Worm (Caenorhabditis elegans) whole organism, late embryonic: ENCODE results near the gene Y38C1BA.4.

Experiments used
- C08G9.2 ChIP-seq: sonication (generic microtip); optimal IDR thresholded peaks from 2 replicates; lab custom pipeline; 2016; ENCODE audit warnings: mild to moderate bottlenecking, missing genetic modification characterization, moderate library complexity, missing compliant biosample characterization
- F13H6.1 ChIP-seq: sonication (generic microtip); optimal IDR thresholded peaks from 2 replicates; lab custom pipeline; 2016; ENCODE audit warnings: missing genetic modification characterization, missing compliant biosample characterization
- K09A11.1 ChIP-seq: sonication (generic microtip); optimal IDR thresholded peaks from 2 replicates; lab custom pipeline; 2017; ENCODE audit warnings: antibody characterized with exemption, mild to moderate bottlenecking, missing genetic modification characterization, missing compliant biosample characterization; ENCODE audit not compliant: insufficient read depth
- ama-1 ChIP-seq: fragments of 150-350 bp; optimal IDR thresholded peaks from 2 replicates; lab custom pipeline; 2014
- ceh-14 ChIP-seq: sonication (generic microtip); optimal IDR thresholded peaks from 2 replicates; lab custom pipeline; 2016; ENCODE audit warnings: missing genotype, missing genetic modification characterization, missing compliant biosample characterization
- ceh-18 ChIP-seq: sonication (generic microtip); optimal IDR thresholded peaks from 2 replicates; lab custom pipeline; 2016; ENCODE audit warnings: missing genetic modification characterization, missing compliant biosample characterization
- ceh-19 ChIP-seq: fragments of 200-800 bp; sonication (Bioruptor generic); optimal IDR thresholded peaks from 2 replicates; lab custom pipeline; 2018; ENCODE audit warnings: mild to moderate bottlenecking, missing genetic modification characterization, missing compliant biosample characterization
- ceh-2 ChIP-seq: sonication (generic microtip); optimal IDR thresholded peaks from 2 replicates; lab custom pipeline; 2016; ENCODE audit warnings: missing genotype, missing genetic modification characterization, missing compliant biosample characterization
- ceh-30 ChIP-seq: fragments of 150-350 bp; optimal IDR thresholded peaks from 2 replicates; lab custom pipeline; 2014; ENCODE audit warnings: missing biosample characterization, missing genetic modification characterization
- ceh-31 ChIP-seq: sonication (generic microtip); optimal IDR thresholded peaks from 2 replicates; lab custom pipeline; 2016; ENCODE audit warnings: missing genetic modification characterization, missing compliant biosample characterization
- ceh-34 ChIP-seq: sonication (generic microtip); optimal IDR thresholded peaks from 2 replicates; lab custom pipeline; 2016; ENCODE audit warnings: mild to moderate bottlenecking, missing genetic modification characterization, missing compliant biosample characterization
- che-1 ChIP-seq: sonication (generic microtip); optimal IDR thresholded peaks from 2 replicates; lab custom pipeline; 2016; ENCODE audit warnings: mild to moderate bottlenecking, missing genetic modification characterization, missing compliant biosample characterization
- dmd-4 ChIP-seq: sonication (generic microtip); optimal IDR thresholded peaks from 2 replicates; lab custom pipeline; 2016; ENCODE audit warnings: borderline replicate concordance, missing genetic modification characterization, missing compliant biosample characterization
- elt-2 ChIP-seq: sonication (generic microtip); optimal IDR thresholded peaks from 2 replicates; lab custom pipeline; 2016; ENCODE audit warnings: missing genetic modification reagents, missing genetic modification characterization, missing compliant biosample characterization
- fax-1 ChIP-seq: sonication (generic microtip); optimal IDR thresholded peaks from 2 replicates; lab custom pipeline; 2016; ENCODE audit warnings: missing genotype, missing genetic modification characterization, missing compliant biosample characterization
- fkh-10 ChIP-seq: fragments of 150-350 bp; optimal IDR thresholded peaks from 2 replicates; lab custom pipeline; 2014; ENCODE audit warnings: missing biosample characterization, missing genetic modification reagents, missing genetic modification characterization
- hlh-13 ChIP-seq: fragments of 200-800 bp; sonication (Bioruptor generic); optimal IDR thresholded peaks from 2 replicates; lab custom pipeline; 2018; ENCODE audit warnings: mild to moderate bottlenecking, missing genetic modification characterization, missing compliant biosample characterization
- hlh-30 ChIP-seq: sonication (generic microtip); optimal IDR thresholded peaks from 2 replicates; lab custom pipeline; 2017; ENCODE audit warnings: antibody characterized with exemption, missing genetic modification characterization, missing compliant biosample characterization; ENCODE audit not compliant: insufficient read depth
- hlh-8 ChIP-seq: sonication (generic microtip); optimal IDR thresholded peaks from 2 replicates; lab custom pipeline; 2016; ENCODE audit warnings: missing genotype, missing genetic modification characterization, missing compliant biosample characterization
- lim-6 ChIP-seq: sonication (generic microtip); optimal IDR thresholded peaks from 2 replicates; lab custom pipeline; 2016; ENCODE audit warnings: missing genetic modification characterization, missing compliant biosample characterization
- mec-3 ChIP-seq: sonication (generic microtip); optimal IDR thresholded peaks from 2 replicates; lab custom pipeline; 2016; ENCODE audit warnings: borderline replicate concordance, missing genetic modification characterization, missing compliant biosample characterization
- nfya-1 ChIP-seq: sonication (generic microtip); optimal IDR thresholded peaks from 2 replicates; lab custom pipeline; 2017; ENCODE audit warnings: missing genetic modification characterization, mild to moderate bottlenecking, missing compliant biosample characterization, antibody characterized with exemption, moderate library complexity
- nhr-11 ChIP-seq: fragments of 150-350 bp; optimal IDR thresholded peaks from 2 replicates; lab custom pipeline; 2014; ENCODE audit warnings: missing biosample characterization, missing genetic modification characterization
- nhr-232 ChIP-seq: sonication (generic microtip); optimal IDR thresholded peaks from 2 replicates; lab custom pipeline; 2016; ENCODE audit warnings: missing genetic modification characterization, missing compliant biosample characterization
- pat-9 ChIP-seq: fragments of 200-800 bp; sonication (Bioruptor generic); optimal IDR thresholded peaks from 2 replicates; lab custom pipeline; 2018; ENCODE audit warnings: mild to moderate bottlenecking, missing genetic modification characterization, moderate library complexity, missing compliant biosample characterization
- pax-1 ChIP-seq: fragments of 150-350 bp; optimal IDR thresholded peaks from 2 replicates; lab custom pipeline; 2014; ENCODE audit warnings: missing biosample characterization, missing genetic modification characterization
- pha-2 ChIP-seq: sonication (generic microtip); optimal IDR thresholded peaks from 2 replicates; lab custom pipeline; 2017; ENCODE audit warnings: mild to moderate bottlenecking, missing genetic modification characterization, missing compliant biosample characterization
- pros-1 ChIP-seq: fragments of 150-350 bp; optimal IDR thresholded peaks from 2 replicates; lab custom pipeline; 2014; ENCODE audit warnings: missing biosample characterization, missing genetic modification reagents, missing genetic modification characterization
- ref-2 ChIP-seq: sonication (generic microtip); optimal IDR thresholded peaks from 2 replicates; lab custom pipeline; 2016; ENCODE audit warnings: missing genetic modification characterization, missing compliant biosample characterization
- rnt-1 ChIP-seq: sonication (generic microtip); optimal IDR thresholded peaks from 2 replicates; lab custom pipeline; 2016; ENCODE audit warnings: missing genetic modification characterization, missing compliant biosample characterization
- sox-2 ChIP-seq: fragments of 200-800 bp; sonication (Bioruptor generic); IDR thresholded peaks from 2 replicates; pipeline ENCODE4 v1.3.6; 2022; ENCODE audit warnings: missing genetic modification reagents, missing genetic modification characterization, missing compliant biosample characterization
- syd-9 ChIP-seq: sonication (generic microtip); optimal IDR thresholded peaks from 2 replicates; lab custom pipeline; 2016; ENCODE audit warnings: mild to moderate bottlenecking, missing genetic modification characterization, moderate library complexity, missing compliant biosample characterization
- tbx-2 ChIP-seq: sonication (generic microtip); optimal IDR thresholded peaks from 2 replicates; lab custom pipeline; 2016; ENCODE audit warnings: missing genetic modification characterization, missing compliant biosample characterization
- ttx-3 ChIP-seq: sonication (generic microtip); optimal IDR thresholded peaks from 2 replicates; lab custom pipeline; 2016; ENCODE audit warnings: missing genetic modification reagents, missing genetic modification characterization, missing compliant biosample characterization
- unc-3 ChIP-seq, 2 experiments: fragments of 200-800 bp in 1 of 2; sonication (Bioruptor generic) in 1 of 2; sonication (generic microtip) in 1 of 2; conservative IDR thresholded peaks in 1 of 2; optimal IDR thresholded peaks in 1 of 2; 2 replicates each; pipeline versions ENCODE4 v1.3.6 to Lab custom; 2016 to 2022; ENCODE audit warnings: missing compliant biosample characterization in 2 of 2, missing genetic modification characterization in 2 of 2, missing genetic modification reagents in 1 of 2
- unc-42 ChIP-seq: sonication (generic microtip); optimal IDR thresholded peaks from 2 replicates; lab custom pipeline; 2016; ENCODE audit warnings: missing genotype, missing genetic modification characterization, missing compliant biosample characterization
- unc-55 ChIP-seq: sonication (generic microtip); optimal IDR thresholded peaks from 2 replicates; lab custom pipeline; 2017; ENCODE audit warnings: missing biosample characterization, missing genetic modification reagents, missing genetic modification characterization

The Y38C1BA.4 gene

DNA sequence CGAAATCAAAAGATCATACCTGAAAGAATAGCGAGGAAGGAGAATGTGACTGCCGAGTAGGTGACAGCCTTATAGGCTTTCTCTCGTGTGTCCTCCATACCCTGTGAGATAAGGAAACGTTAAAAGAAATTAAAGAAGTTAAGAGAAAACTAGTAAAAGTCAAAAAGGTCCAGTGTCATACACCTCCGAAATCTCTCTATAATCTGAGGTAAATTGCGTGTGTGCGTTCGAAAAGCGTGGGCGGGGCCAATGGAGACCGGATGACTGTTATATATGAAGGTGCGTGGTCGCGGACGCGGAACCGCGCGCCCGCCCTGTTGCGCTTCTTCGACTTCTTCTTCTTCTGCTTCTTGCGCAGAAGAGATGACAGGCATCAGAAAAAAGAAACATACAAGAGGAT, 1.5 kb upstream of the Y38C1BA.4 start, which contains the start of gene col-109:
col-109 (minus strand) TSS at position 101 of the 400 bp plus-strand sequence.
- TF ChIP-seq lim-6 (no peak), pax-1 (tag; lab: Kevin White, UChicago) (no peak), ceh-19 (no peak)

DNA sequence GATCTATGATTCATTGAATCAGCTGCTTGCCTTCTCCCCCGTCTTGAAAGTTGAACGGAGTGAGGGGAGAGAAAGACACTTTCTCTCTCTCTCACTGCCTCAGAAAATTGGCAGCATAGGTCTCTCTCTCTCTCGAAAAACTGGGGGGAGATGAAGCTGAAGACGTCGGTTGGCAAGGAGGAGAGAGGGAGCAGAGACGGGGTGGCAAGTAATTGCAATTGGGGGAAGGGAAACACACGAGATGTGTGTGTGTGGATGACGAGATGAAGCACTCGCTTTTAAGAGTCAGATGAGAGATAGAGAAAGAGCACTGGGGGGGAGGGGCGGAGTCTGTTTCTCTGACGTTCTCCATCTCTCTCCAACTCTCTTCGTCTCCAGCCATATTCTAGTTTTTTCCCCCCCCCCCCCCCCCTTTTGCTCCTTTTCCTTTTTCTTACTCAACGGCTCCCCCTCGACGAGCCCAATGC, 2.4 kb downstream of the Y38C1BA.4 start, which contains the start of gene cmk-1:
cmk-1 (plus strand) TSS at position 417 of the 467 bp plus-strand sequence.
- TF ChIP-seq ceh-14 (tag; lab: Kevin White, UChicago) (peak; percentile 81), rnt-1 (tag; lab: Kevin White, UChicago) (peak; percentile 70), lim-6 (peak; percentile 53), nfya-1 (tag; lab: Kevin White, UChicago) (peak; percentile 83), K09A11.1 (tag; lab: Kevin White, UChicago) (peak; percentile 35), fkh-10 (GFP tag; lab: Kevin White, UChicago) (peak; percentile 46), hlh-8 (no peak), ceh-30 (tag; lab: Kevin White, UChicago) (peak; percentile 15), C08G9.2 (tag; lab: Kevin White, UChicago) (no peak), dmd-4 (tag; lab: Kevin White, UChicago) (peak; percentile 13), unc-55 (GFP tag; lab: Kevin White, UChicago) (peak; percentile 40), unc-42 (tag; lab: Kevin White, UChicago) (peak; percentile 92), ref-2 (peak; percentile 13), F13H6.1 (peak; percentile 1), hlh-30 (peak; percentile 62), unc-3 (GFP tag; conservative IDR thresholded peaks at IDR 0.05; lab: Robert Waterston, UW) (no peak), unc-3 (tag; optimal IDR thresholded peaks at IDR 0.05; lab: Kevin White, UChicago) (no peak), ceh-18 (peak; percentile 91), pat-9 (no peak), ceh-31 (tag; lab: Kevin White, UChicago) (peak; percentile 81), ceh-19 (peak; percentile 25), tbx-2 (tag; lab: Kevin White, UChicago) (peak; percentile 70), ceh-34 (tag; lab: Kevin White, UChicago) (no peak), syd-9 (tag; lab: Kevin White, UChicago) (peak; percentile 54)

DNA sequence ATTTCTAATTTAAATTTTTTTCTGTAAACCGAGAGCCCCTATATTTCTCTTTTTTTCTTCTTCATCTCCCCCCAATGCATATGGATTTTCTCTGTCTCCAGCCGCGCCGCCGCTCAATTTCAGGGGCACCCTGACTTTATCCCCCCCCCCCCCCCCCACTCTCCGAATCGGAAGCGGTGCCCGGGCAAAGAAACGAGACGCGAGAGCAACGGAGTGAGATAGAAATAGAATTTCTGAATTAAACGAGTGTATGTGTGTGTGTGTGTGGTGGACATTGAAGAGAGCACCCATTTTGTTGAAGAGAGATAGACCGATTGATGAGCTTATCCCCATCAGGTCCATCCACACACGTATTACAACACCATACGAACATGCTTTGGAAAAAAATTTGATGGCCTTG, 4.1 kb downstream of the Y38C1BA.4 start:
- TF ChIP-seq hlh-13 = no peak
- TF ChIP-seq unc-42 (tag; lab: Kevin White, UChicago) = peak; percentile 46

DNA sequence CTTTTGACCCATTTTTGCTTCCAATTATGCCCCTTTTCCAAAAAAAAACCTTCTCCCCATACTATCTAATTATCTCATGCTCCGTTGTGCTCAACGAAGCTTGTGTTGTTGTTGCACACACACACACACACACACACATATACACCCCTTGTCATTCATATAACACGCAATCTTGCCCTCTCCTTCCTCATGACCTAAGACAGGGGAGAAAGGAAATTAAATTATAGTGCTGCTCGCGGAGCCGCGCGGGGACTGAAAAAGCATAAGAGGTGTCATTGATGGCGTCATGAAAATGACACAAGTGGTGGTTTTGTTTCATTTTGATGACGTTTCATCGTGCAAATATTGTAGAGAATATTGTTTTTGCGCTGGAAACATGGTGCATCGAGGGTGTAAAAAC, 5.1 kb downstream of the Y38C1BA.4 start:
- no peak for TF ChIP-seq tbx-2 (tag; lab: Kevin White, UChicago)
- TF ChIP-seq unc-42 (tag; lab: Kevin White, UChicago) = peak; percentile 95
- no peak for TF ChIP-seq sox-2 (GFP tag; lab: Robert Waterston, UW)
- peak; percentile 29 for TF ChIP-seq ceh-14 (tag; lab: Kevin White, UChicago)
- TF ChIP-seq ref-2 = peak; percentile 6
- TF ChIP-seq nhr-232 = no peak
- TF ChIP-seq ceh-31 (tag; lab: Kevin White, UChicago) = peak; percentile 4

DNA sequence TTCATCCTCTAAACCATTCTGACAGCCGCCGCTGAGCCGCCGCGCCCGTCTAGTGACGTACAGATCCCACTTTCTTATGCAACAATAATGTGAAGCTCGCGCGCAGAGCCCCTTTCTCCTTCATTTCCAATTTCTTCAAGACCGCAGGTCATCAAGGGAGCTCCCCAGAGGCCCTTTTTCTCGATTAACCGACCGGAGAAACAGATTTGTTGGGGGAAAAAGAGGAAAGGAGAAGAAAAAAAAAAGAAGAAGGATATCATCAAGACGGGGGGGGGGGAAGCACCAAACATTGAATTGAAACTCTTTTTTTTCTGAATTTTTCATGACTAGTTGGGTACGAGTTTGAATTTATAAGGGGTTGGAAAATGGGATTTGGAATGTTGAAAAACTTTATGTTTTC, 5.7 kb downstream of the Y38C1BA.4 start:
- no peak for TF ChIP-seq pha-2 (tag; lab: Kevin White, UChicago)
- TF ChIP-seq pros-1 (tag; lab: Kevin White, UChicago) = no peak
- no peak for TF ChIP-seq nfya-1 (tag; lab: Kevin White, UChicago)
- no peak for TF ChIP-seq ceh-14 (tag; lab: Kevin White, UChicago)
- TF ChIP-seq ceh-19 = no peak
- no peak for TF ChIP-seq elt-2 (tag; lab: Kevin White, UChicago)
- TF ChIP-seq ama-1 (lab: Kevin White, UChicago) = no peak
- TF ChIP-seq nhr-232 = no peak
- no peak for TF ChIP-seq nhr-11 (tag; lab: Kevin White, UChicago)
- no peak for TF ChIP-seq fax-1
- TF ChIP-seq che-1 = no peak
- TF ChIP-seq pat-9 = no peak
- TF ChIP-seq syd-9 (tag; lab: Kevin White, UChicago) = no peak
- no peak for TF ChIP-seq rnt-1 (tag; lab: Kevin White, UChicago)
- TF ChIP-seq ttx-3 (tag; lab: Kevin White, UChicago) = no peak
- TF ChIP-seq mec-3 = no peak
- TF ChIP-seq ceh-2 (tag; lab: Kevin White, UChicago) = no peak
